Worm (Caenorhabditis elegans): ENCODE results near the gene B0228.1.

- TF ChIP-seq pha-4 (tag; optimal IDR thresholded peaks at IDR 0.05) (no peak), tbx-2 (tag; optimal IDR thresholded peaks at IDR 0.05) (no peak), ceh-48 (tag; optimal IDR thresholded peaks at IDR 0.05) (no peak), ceh-9 (tag; optimal IDR thresholded peaks at IDR 0.05) (no peak), ttx-3 (tag; optimal IDR thresholded peaks at IDR 0.05) (no peak), ama-1 (optimal IDR thresholded peaks at IDR 0.05) (no peak)
Measured at ce11 chrII:7783467-7783959, 28.4 kb downstream of the B0228.1 start, which contains the start of gene skr-17.

Data from whole organism, late embryonic.